Worm (Caenorhabditis elegans) whole organism, L3 larva: ENCODE data around the gene drap-1.

Experiments used
- R02D3.7 ChIP-seq: fragments of 150-350 bp; optimal IDR thresholded peaks from 2 replicates; lab custom pipeline; 2014; ENCODE audit warnings: missing biosample characterization, missing genetic modification characterization
- ceh-28 ChIP-seq: fragments of 150-350 bp; optimal IDR thresholded peaks from 2 replicates; lab custom pipeline; 2014; ENCODE audit warnings: missing biosample characterization, missing genetic modification reagents, missing genetic modification characterization
- lin-15B ChIP-seq: fragments of 150-350 bp; optimal IDR thresholded peaks from 2 replicates; lab custom pipeline; 2014; ENCODE audit warnings: missing biosample characterization, missing genetic modification characterization
- lin-39 ChIP-seq: fragments of 150-350 bp; optimal IDR thresholded peaks from 2 replicates; lab custom pipeline; 2018; ENCODE audit warnings: missing biosample characterization, missing genetic modification reagents, missing genetic modification characterization
- nfya-1 ChIP-seq: sonication (generic microtip); optimal IDR thresholded peaks from 2 replicates; lab custom pipeline; 2017; ENCODE audit warnings: missing genetic modification characterization, mild to moderate bottlenecking, missing compliant biosample characterization, antibody characterized with exemption, moderate library complexity; ENCODE audit not compliant: insufficient read depth
- nhr-237 ChIP-seq: fragments of 150-350 bp; optimal IDR thresholded peaks from 2 replicates; lab custom pipeline; 2014; ENCODE audit warnings: missing biosample characterization, missing genetic modification characterization
- nhr-25 ChIP-seq: sonication (generic microtip); optimal IDR thresholded peaks from 2 replicates; lab custom pipeline; 2017; ENCODE audit warnings: missing biosample characterization, missing genetic modification characterization
- skn-1 ChIP-seq: fragments of 150-350 bp; optimal IDR thresholded peaks from 2 replicates; lab custom pipeline; 2014; ENCODE audit warnings: missing biosample characterization, missing genetic modification characterization
- snpc-4 ChIP-seq: fragments of 150-350 bp; optimal IDR thresholded peaks from 2 replicates; lab custom pipeline; 2014; ENCODE audit warnings: missing biosample characterization, missing genetic modification characterization

DNA sequence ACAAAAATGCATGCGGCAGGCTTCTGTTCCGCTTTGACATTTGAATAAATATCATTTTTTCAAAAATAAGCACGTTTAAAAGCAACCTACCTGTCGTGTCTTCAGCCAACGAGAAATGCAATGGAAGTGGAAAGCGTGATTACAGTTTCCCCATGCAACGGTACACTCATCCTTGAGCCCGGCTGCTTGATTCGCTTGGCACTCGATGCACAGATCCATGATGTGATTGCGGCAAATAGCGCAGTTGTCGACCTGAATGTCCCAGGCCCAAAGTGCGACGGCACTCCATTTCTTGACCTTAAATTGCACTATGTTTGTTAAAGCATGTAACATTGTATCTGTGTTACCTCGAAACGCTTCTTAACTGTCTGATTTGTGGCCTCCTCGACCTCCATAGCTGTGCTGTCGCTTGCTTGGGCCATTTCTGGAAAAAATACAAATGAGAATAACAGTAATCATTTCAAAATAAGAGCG lies 39.8 kb upstream of the drap-1 start, which contains the start of gene rbx-1:
- no peak for TF ChIP-seq skn-1 (tag; lab: Kevin White, UChicago)
- no peak for TF ChIP-seq lin-15B
- TF ChIP-seq ceh-28 (tag; lab: Kevin White, UChicago): no peak
- TF ChIP-seq nhr-25 (tag; lab: Kevin White, UChicago): no peak
- no peak for TF ChIP-seq lin-39
- no peak for TF ChIP-seq nhr-237 (tag; lab: Kevin White, UChicago)
- no peak for TF ChIP-seq nfya-1 (tag; lab: Kevin White, UChicago)
- TF ChIP-seq R02D3.7 (tag; lab: Kevin White, UChicago): no peak
- no peak for TF ChIP-seq snpc-4 (tag; lab: Kevin White, UChicago)
